Fruit fly (Drosophila melanogaster) whole organism, pupa: ENCODE measurements around the gene CG12438.
A peak's percentile ranks its signal among the peaks of the same experiment; 100 is the strongest.

Source experiments
- CG10348 ChIP-seq: fragments of 200-800 bp; sonication (Bioruptor generic); IDR thresholded peaks from 2 replicates; pipeline ENCODE4 v1.3.6; 2022; ENCODE audit warnings: missing biosample characterization, missing genetic modification characterization
- CG12605 ChIP-seq: fragments of 200-800 bp; sonication (Bioruptor generic); IDR thresholded peaks from 2 replicates; pipeline ENCODE4 v1.3.6; 2022; ENCODE audit warnings: missing biosample characterization, missing genetic modification characterization
- CG15710 ChIP-seq: fragments of 200-800 bp; sonication (Bioruptor generic); optimal IDR thresholded peaks from 2 replicates; lab custom pipeline; 2018; ENCODE audit warnings: missing biosample characterization, mild to moderate bottlenecking, missing genetic modification characterization, moderate library complexity
- CG17806 ChIP-seq: fragments of 200-800 bp; sonication (Bioruptor generic); optimal IDR thresholded peaks from 2 replicates; lab custom pipeline; 2018; ENCODE audit warnings: missing biosample characterization, mild to moderate bottlenecking, missing genetic modification characterization, moderate library complexity
- CG32121 ChIP-seq: fragments of 200-800 bp; sonication (Bioruptor generic); IDR thresholded peaks from 2 replicates; pipeline ENCODE4 v1.3.6; 2022; ENCODE audit warnings: missing biosample characterization, missing genetic modification characterization
- CG34367 ChIP-seq: fragments of 200-800 bp; sonication (Bioruptor generic); optimal IDR thresholded peaks from 2 replicates; lab custom pipeline; 2018; ENCODE audit warnings: missing biosample characterization, mild to moderate bottlenecking, missing genetic modification characterization
- CG4496 ChIP-seq: fragments of 200-800 bp; sonication (Bioruptor generic); IDR thresholded peaks from 3 replicates; pipeline ENCODE4 v1.3.6; 2022; ENCODE audit warnings: missing biosample characterization, missing genetic modification characterization
- CG8159 ChIP-seq: fragments of 200-800 bp; sonication (Bioruptor generic); optimal IDR thresholded peaks from 3 replicates; lab custom pipeline; 2018; ENCODE audit warnings: missing biosample characterization, mild to moderate bottlenecking, missing genetic modification characterization, moderate library complexity
- CG8301 ChIP-seq: fragments of 200-800 bp; sonication (Bioruptor generic); optimal IDR thresholded peaks from 2 replicates; lab custom pipeline; 2018; ENCODE audit warnings: missing biosample characterization, mild to moderate bottlenecking, missing genetic modification characterization
- CG9948 ChIP-seq: fragments of 200-800 bp; sonication (Bioruptor generic); optimal IDR thresholded peaks from 2 replicates; lab custom pipeline; 2018; ENCODE audit warnings: missing biosample characterization, mild to moderate bottlenecking, missing genetic modification characterization, moderate library complexity
- D1 ChIP-seq: fragments of 200-800 bp; sonication (Bioruptor generic); optimal IDR thresholded peaks from 2 replicates; lab custom pipeline; 2018; ENCODE audit warnings: missing biosample characterization, mild to moderate bottlenecking, missing genetic modification characterization, moderate library complexity
- EcR ChIP-seq: fragments of 200-800 bp; sonication (Bioruptor generic); optimal IDR thresholded peaks from 3 replicates; lab custom pipeline; 2019; ENCODE audit warnings: missing biosample characterization, missing genetic modification characterization, mild to moderate bottlenecking, moderate library complexity, missing genetic modification reagents
- Ets98B ChIP-seq: fragments of 200-800 bp; sonication (Bioruptor generic); IDR thresholded peaks from 2 replicates; pipeline ENCODE4 v1.3.6; 2022; ENCODE audit warnings: missing biosample characterization, missing genetic modification characterization
- Pif1A ChIP-seq: fragments of 200-800 bp; sonication (Bioruptor generic); optimal IDR thresholded peaks from 3 replicates; lab custom pipeline; 2016; ENCODE audit warnings: missing biosample characterization, missing genetic modification characterization
- Pif1B ChIP-seq: fragments of 200-800 bp; sonication (Bioruptor generic); optimal IDR thresholded peaks from 3 replicates; lab custom pipeline; 2016; ENCODE audit warnings: missing biosample characterization, missing genetic modification characterization
- Snoo ChIP-seq: fragments of 200-800 bp; sonication (Bioruptor generic); optimal IDR thresholded peaks from 3 replicates; lab custom pipeline; 2017; ENCODE audit warnings: missing biosample characterization, mild to moderate bottlenecking, missing genetic modification characterization, inconsistent platforms
- fd96Ca ChIP-seq: fragments of 200-800 bp; sonication (Bioruptor generic); IDR thresholded peaks from 3 replicates; pipeline ENCODE4 v1.3.6; 2022; ENCODE audit warnings: missing biosample characterization, missing genetic modification characterization
- gl ChIP-seq: fragments of 200-800 bp; sonication (Bioruptor generic); optimal IDR thresholded peaks from 2 replicates; lab custom pipeline; 2018; ENCODE audit warnings: missing biosample characterization, mild to moderate bottlenecking, missing genetic modification characterization
- rn ChIP-seq: fragments of 200-800 bp; sonication (Bioruptor generic); IDR thresholded peaks from 2 replicates; pipeline ENCODE4 v1.3.6; 2022; ENCODE audit warnings: missing biosample characterization, missing genetic modification characterization

Gene CG12438

DNA sequence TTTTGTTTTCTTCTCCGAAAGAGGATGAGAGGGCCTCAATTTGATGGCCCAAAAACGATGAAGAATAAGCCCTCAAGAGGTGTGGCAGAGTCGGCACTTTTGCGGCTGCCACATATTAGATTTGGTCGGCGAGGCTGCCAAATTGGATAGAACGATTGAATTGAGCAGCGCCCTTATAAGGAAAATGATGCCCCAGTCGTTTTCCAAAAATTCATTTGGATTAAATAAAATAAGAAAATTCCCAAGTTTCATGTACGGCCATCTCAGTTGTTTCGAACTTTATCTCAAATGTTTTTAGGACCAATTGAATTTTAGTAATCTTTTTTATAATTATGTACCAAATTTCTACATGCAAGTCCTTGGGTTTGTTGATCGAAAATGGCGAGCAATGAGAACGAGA, at the start of gene CG12438, which contains the start of gene CG45307:
TSS of gene CG12438 (plus strand) at position 264 of the 400 bp plus-strand sequence.
TSS of gene CG45307 (minus strand) at position 101 of the 400 bp plus-strand sequence.
- TF ChIP-seq CG34367 = no peak
- TF ChIP-seq CG8301 (tag; lab: Kevin White, UChicago) = no peak
- TF ChIP-seq CG10348 (GFP tag; lab: Robert Waterston, UW) = no peak
- TF ChIP-seq Pif1A = no peak
- TF ChIP-seq CG4496 (GFP tag; lab: Robert Waterston, UW) = no peak
- no peak for TF ChIP-seq Pif1B (GFP tag; lab: Kevin White, UChicago)

DNA sequence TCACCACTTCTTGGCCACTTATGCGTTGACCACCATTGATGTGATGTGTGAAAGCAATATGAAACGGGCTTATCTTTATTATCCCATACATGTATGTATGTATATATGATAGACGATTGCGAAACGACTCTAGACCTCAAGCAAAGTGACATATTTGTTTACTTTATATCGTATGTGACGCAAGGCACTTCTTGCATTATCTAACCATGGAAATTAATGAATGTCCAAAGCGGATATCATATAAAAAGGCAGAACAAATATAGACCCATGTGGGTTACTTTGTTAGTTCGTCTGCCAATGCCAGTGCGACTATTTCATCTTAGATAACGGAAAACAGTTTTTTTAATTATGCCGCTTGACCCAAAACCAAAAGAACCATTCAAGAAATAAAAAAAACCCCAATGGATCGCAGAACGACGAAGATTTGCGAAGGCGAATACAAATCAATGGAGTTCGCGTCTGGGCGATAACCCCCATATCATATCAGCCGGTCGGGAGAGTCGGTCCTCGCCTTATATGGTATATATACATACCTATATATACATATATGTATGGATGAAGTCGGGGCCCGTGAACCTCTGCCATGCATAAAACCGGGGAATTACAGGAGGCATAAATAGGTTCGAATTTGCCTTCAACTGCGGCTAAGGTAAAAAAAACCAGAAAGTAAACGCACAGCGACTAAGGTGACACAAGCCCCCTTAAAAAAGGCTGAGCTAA, 49.0 kb upstream of the CG12438 start:
- no peak for TF ChIP-seq rn (GFP tag; lab: Robert Waterston, UW)
- TF ChIP-seq EcR (GFP tag; lab: Kevin White, UChicago) = peak; percentile 70
- TF ChIP-seq, all 21 proteins: peak for 1

DNA sequence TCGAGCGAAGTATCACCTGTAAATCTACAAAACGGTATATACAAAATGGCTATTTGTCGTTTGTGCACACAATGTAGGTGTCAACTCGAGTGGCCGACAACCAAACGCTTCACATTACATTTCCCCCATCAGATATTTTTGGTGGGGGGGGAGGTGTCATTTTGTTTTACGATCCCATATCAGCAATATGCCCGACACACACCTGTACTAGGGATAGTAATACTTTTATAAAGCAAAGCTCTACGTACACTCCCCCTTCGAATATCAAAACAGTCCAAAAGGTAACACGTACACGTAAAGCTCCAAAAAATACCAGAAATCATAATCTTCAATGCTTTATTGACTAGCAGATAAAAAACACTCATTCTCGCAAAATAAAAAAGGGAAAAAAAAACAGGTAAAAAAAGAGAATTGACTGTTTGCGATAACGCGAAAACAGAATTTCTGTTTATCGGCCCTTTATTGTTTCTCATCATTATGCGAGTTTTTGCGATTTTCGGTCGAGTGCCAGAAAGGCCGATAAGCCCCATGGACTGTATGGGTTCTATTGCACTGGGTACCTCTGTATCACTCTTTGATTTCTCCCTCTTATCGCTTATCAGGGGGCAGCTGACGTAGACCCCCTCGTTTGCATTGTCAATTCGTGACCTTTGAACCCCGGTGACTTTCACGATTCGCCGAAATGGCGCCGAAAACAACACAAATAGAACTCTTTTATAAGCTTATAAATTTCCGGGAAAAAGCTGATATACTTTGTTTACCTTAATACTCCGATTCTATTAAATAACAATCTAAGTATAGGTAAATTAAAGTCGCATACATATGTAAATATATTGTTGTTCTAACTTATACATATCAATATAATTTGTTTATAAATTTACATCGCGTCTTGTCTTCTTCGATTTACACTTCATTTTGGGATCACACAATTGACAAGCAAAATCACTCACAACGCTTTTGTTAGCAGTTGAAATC, 47.1 kb upstream of the CG12438 start, which contains the start of gene CatB:
TSS of gene CatB (plus strand) at position 925 of the 975 bp plus-strand sequence.
- no peak for TF ChIP-seq CG8159 (tag; lab: Kevin White, UChicago)
- no peak for TF ChIP-seq CG9948 (tag; lab: Kevin White, UChicago)
- TF ChIP-seq rn (GFP tag; lab: Robert Waterston, UW) = no peak
- TF ChIP-seq Snoo (tag; lab: Kevin White, UChicago) = no peak
- TF ChIP-seq CG17806 = no peak
- TF ChIP-seq CG8301 (tag; lab: Kevin White, UChicago) = no peak
- TF ChIP-seq EcR (GFP tag; lab: Kevin White, UChicago) = no peak
- no peak for TF ChIP-seq CG15710
- no peak for TF ChIP-seq Pif1A
- no peak for TF ChIP-seq D1 (tag; lab: Kevin White, UChicago)
- TF ChIP-seq gl (tag; lab: Kevin White, UChicago) = no peak

DNA sequence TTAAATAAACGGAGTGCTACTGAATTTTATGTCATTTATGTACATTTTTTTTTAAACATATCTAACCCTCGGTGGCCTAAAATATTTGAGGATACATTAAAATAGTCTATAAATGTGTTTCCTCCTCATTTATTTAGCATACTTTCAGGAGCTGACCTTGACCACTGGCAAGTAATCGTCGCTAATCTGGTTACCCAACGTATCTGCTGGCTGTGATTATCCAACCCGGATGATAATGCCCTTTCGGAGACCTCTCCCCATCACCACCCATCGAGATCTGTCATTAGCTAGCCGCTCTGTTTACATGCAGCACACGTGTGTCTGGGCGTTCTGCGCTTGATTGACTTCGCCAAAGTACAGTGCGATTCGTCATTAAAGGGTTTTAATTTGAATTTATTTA, 44.6 kb upstream of the CG12438 start:
- TF ChIP-seq CG8159 (tag; lab: Kevin White, UChicago) = no peak
- no peak for TF ChIP-seq Ets98B (GFP tag; lab: Robert Waterston, UW)
- TF ChIP-seq D1 (tag; lab: Kevin White, UChicago) = no peak
- TF ChIP-seq gl (tag; lab: Kevin White, UChicago) = no peak
- TF ChIP-seq CG32121 = no peak
- no peak for TF ChIP-seq CG9948 (tag; lab: Kevin White, UChicago)

DNA sequence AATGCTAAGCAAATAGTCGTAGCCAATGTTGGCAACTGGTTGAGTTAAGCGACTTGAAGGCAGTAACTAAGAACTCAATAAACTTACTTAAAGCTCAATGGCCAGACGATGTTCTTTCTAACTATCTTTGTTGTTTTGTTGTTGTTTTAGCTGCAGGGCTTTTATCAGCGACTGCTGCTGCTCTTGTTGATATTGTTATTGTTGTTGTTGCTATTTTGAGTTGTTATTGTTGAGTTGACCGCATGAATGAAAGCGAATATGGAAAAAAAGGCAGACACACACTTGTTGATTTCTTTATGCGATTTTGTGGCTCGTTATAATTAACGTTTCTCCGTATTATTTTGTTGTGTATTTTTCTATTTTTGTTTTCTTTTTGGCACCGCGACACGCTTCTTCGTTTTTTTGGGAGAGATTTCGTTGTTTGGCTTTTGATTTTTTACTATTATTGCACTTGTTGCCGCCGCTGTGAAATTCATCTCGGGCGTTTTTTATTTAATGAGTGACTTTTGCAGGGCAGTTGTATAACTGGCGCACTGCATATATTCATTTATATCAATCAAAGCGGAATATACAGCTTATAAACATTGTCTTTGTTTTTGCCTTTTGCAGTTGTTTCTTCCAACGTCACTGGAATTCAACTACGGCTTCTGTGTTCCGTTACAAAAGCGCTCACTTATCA, 43.5 kb upstream of the CG12438 start:
- TF ChIP-seq Pif1B (GFP tag; lab: Kevin White, UChicago) (no peak), fd96Ca (GFP tag; lab: Robert Waterston, UW) (no peak), CG9948 (tag; lab: Kevin White, UChicago) (no peak), CG12605 (GFP tag; lab: Robert Waterston, UW) (no peak)
- TF ChIP-seq, all 21 proteins: peak for 0

DNA sequence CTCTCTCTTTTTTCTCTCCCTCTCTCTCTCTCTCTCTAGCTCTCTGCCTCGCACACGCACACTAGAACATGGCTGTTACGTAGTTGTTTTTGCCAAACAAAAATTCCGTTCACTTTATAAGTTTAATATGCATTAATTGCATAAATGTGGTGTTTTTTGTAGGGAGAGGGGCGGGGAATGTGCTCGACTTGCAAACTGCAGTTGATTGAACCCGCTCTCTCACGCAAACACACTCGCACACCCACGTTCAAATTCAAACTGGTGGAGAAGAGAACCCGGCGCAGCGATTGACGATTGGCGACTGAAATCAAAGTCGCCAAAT, 43.0 kb upstream of the CG12438 start:
- TF ChIP-seq CG8159 (tag; lab: Kevin White, UChicago) (peak; percentile 0), EcR (GFP tag; lab: Kevin White, UChicago) (peak; percentile 96), Ets98B (GFP tag; lab: Robert Waterston, UW) (peak; percentile 37; the same call in 1 of the 2 replicates), D1 (tag; lab: Kevin White, UChicago) (no peak)
- TF ChIP-seq, all 21 proteins: peak for 3

DNA sequence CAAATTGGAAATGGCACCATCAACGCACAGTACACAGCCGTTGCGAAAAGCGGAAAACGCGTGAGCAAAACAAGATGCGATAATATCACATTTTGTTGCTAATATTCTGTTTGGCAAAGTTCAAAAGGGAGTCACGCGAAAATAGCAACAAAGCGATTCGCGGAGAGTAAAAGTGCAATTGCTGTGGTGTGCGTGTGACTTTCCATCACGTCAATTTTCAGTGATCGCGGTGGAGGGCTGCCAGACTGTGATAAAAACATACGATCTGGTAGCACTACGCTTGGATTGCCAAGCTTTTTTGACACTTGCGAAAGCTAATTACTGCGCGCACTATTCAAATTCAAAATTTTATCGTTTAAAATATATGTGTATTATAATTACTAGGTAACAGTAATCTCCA, 42.7 kb upstream of the CG12438 start, which contains the start of gene Hnf4:
TSS of gene Hnf4 (minus strand) at position 199 of the 400 bp plus-strand sequence.
- TF ChIP-seq EcR (GFP tag; lab: Kevin White, UChicago) = peak; percentile 88
- no peak for TF ChIP-seq gl (tag; lab: Kevin White, UChicago)
- no peak for TF ChIP-seq CG8159 (tag; lab: Kevin White, UChicago)
- no peak for TF ChIP-seq D1 (tag; lab: Kevin White, UChicago)
